Fruit fly (Drosophila melanogaster): ENCODE data around the gene CG13251.

Gene CG13251

DNA sequence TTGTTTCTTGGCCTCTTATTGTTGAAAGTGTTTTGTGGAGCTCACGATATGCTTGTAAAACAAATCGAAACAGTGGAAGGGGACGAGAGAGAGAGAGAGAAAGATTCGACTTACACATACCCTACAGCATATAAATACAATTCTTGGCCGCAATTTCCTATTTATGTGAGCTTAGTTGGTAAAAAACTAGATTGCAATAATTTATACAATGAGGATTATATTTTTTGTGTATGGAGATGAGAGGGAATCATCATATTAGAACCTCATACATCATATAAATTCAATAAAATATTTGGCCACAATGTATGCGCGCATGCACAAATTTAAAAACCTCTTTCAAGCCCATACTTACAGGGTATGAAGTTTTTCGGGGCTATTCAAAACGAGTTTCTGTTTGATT, 6.4 kb upstream of the CG13251 start (continued):
- peak; percentile 19 for TF ChIP-seq CG5180 (GFP tag; optimal IDR thresholded peaks at IDR 0.05)
- TF ChIP-seq yki (optimal IDR thresholded peaks at IDR 0.05) = no peak
- peak; percentile 73 for TF ChIP-seq CG15696 (tag; optimal IDR thresholded peaks at IDR 0.05)
- TF ChIP-seq Lpt (GFP tag; optimal IDR thresholded peaks at IDR 0.05) = no peak
- TF ChIP-seq ftz-f1 (GFP tag; optimal IDR thresholded peaks at IDR 0.05) = no peak
- TF ChIP-seq B-H2 (GFP tag; optimal IDR thresholded peaks at IDR 0.05) = no peak
- 0 out of 3 replicates have a peak, but pooled peaks have one; percentile 15 for TF ChIP-seq CG11093 (GFP tag; IDR thresholded peaks at IDR 0.05)
- peak; percentile 27 for TF ChIP-seq CG1602 (GFP tag; optimal IDR thresholded peaks at IDR 0.05)
- no peak for TF ChIP-seq dimm (GFP tag; IDR thresholded peaks at IDR 0.05)
- TF ChIP-seq C15 (GFP tag; IDR thresholded peaks at IDR 0.05) = peak; percentile 42; the same call in 1 of the 3 replicates
- TF ChIP-seq CG10654 (GFP tag; optimal IDR thresholded peaks at IDR 0.05) = no peak
- TF ChIP-seq CG30020 (tag; optimal IDR thresholded peaks at IDR 0.05) = no peak
- TF ChIP-seq tin (GFP tag; optimal IDR thresholded peaks at IDR 0.05) = peak; percentile 16
- no peak for TF ChIP-seq CG17802 (tag; optimal IDR thresholded peaks at IDR 0.05)
- no peak for TF ChIP-seq CG11695 (GFP tag; IDR thresholded peaks at IDR 0.05)
- TF ChIP-seq Atf6 (GFP tag; IDR thresholded peaks at IDR 0.05) = no peak
- no peak for TF ChIP-seq CG18476 (GFP tag; optimal IDR thresholded peaks at IDR 0.05)
- peak; percentile 2 for TF ChIP-seq Ets65A (GFP tag)
- TF ChIP-seq pzg (GFP tag; optimal IDR thresholded peaks at IDR 0.05) = no peak
- TF ChIP-seq Side (GFP tag; optimal IDR thresholded peaks at IDR 0.05) = no peak
- peak; percentile 48 for TF ChIP-seq CG10959 (GFP tag; IDR thresholded peaks at IDR 0.05)
- peak; percentile 36; the same call in 1 of the 2 replicates for TF ChIP-seq vvl (GFP tag; IDR thresholded peaks at IDR 0.05)
- TF ChIP-seq ab (GFP tag; optimal IDR thresholded peaks at IDR 0.05) = no peak
- TF ChIP-seq wek (GFP tag; optimal IDR thresholded peaks at IDR 0.05) = no peak
- no peak for TF ChIP-seq al (GFP tag; IDR thresholded peaks at IDR 0.05)
- TF ChIP-seq CG17186 (GFP tag; optimal IDR thresholded peaks at IDR 0.05) = no peak
- no peak for TF ChIP-seq CG11696 (GFP tag; IDR thresholded peaks at IDR 0.05)
- TF ChIP-seq CG7271 (tag; optimal IDR thresholded peaks at IDR 0.05) = no peak
- TF ChIP-seq CG17385 (GFP tag; optimal IDR thresholded peaks at IDR 0.05) = peak; percentile 24
- no peak for TF ChIP-seq toy (GFP tag; IDR thresholded peaks at IDR 0.05)
- no peak for TF ChIP-seq gt (GFP tag; IDR thresholded peaks at IDR 0.05)
- TF ChIP-seq esg (GFP tag; conservative IDR thresholded peaks at IDR 0.05) = peak; percentile 18; the same call in 1 of the 2 replicates
- peak; percentile 41 for TF ChIP-seq CG13424 (tag; optimal IDR thresholded peaks at IDR 0.05)
- TF ChIP-seq B-H1 (GFP tag; IDR thresholded peaks at IDR 0.05) = no peak
- no peak for TF ChIP-seq CG9797 (GFP tag; optimal IDR thresholded peaks at IDR 0.05)
- peak; percentile 72 for TF ChIP-seq gem (tag; optimal IDR thresholded peaks at IDR 0.05)
- no peak for TF ChIP-seq cad (GFP tag; optimal IDR thresholded peaks at IDR 0.05)
- peak; percentile 25 for TF ChIP-seq CG9609 (GFP tag; optimal IDR thresholded peaks at IDR 0.05)
- TF ChIP-seq CG8944 (GFP tag; optimal IDR thresholded peaks at IDR 0.05) = no peak
- peak; percentile 23 for TF ChIP-seq twi (tag; optimal IDR thresholded peaks at IDR 0.05)
- TF ChIP-seq fd3F (GFP tag; optimal IDR thresholded peaks at IDR 0.05) = no peak
- TF ChIP-seq TFAM (GFP tag; optimal IDR thresholded peaks at IDR 0.05) = no peak
- TF ChIP-seq Sin3A (optimal IDR thresholded peaks at IDR 0.05) = no peak
- peak; percentile 71 for TF ChIP-seq dmrt99B (tag; optimal IDR thresholded peaks at IDR 0.05)
- peak; percentile 47 for TF ChIP-seq Abd-B (GFP tag; optimal IDR thresholded peaks at IDR 0.05)
- TF ChIP-seq CG1529 (GFP tag; optimal IDR thresholded peaks at IDR 0.05) = no peak
- peak; percentile 2 for TF ChIP-seq mam (GFP tag; optimal IDR thresholded peaks at IDR 0.05)
- no peak for TF ChIP-seq CG11085 (GFP tag; IDR thresholded peaks at IDR 0.05)
- TF ChIP-seq slou (GFP tag; optimal IDR thresholded peaks at IDR 0.05) = no peak
- no peak for TF ChIP-seq ase (GFP tag; IDR thresholded peaks at IDR 0.05)
- no peak for TF ChIP-seq CG4617 (GFP tag; optimal IDR thresholded peaks at IDR 0.05; ENCODE audit: borderline replicate concordance)
- TF ChIP-seq CG14860 (GFP tag; IDR thresholded peaks at IDR 0.05; ENCODE audit: partially characterized antibody) = no peak
- TF ChIP-seq CG3838 (GFP tag; optimal IDR thresholded peaks at IDR 0.05) = no peak
